Comparison of ENCODE assay signal across 1 fruit fly cellular context in the genomic region with DNA sequence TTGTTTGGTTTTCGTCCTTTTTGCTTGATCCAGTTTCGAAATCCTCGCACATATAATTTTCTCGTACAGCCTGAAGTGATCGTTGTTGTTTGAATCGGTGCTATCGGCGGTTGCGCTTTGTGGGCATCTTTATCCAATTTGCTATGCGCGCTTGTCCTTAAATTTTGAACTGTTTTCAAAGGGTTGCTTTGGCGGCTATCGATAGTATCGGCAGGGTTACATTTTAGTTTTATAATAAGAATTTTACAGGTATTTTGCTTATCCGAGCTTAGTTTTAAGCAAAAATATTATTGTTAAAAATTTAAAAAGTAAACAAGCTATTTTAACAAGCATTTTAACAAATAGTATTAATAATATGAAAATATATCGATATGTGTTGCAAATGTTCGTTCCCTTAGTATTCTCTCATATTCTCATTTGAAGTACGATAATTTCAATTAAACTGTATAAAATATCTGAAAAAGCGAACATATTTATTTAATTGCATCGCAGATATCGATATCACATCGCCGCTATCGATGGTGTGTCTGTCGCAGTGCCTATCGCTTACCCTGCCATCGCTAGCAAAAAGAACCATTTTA.
TF ChIP-seq lines count a peak whose summit lies in the region.

A gene (minus strand): TSS at position 197 of the 581 bp plus-strand sequence.
A gene (plus strand): TSS at position 528 of the 581 bp plus-strand sequence.

TF ChIP-seq in whole organism, embryonic, 481 proteins besides CTCF, POLR2A, EP300 and RAD21 (continued from another document):
- TF ChIP-seq CG12391 (tag; optimal IDR thresholded peaks at IDR 0.05; lab: Kevin White, UChicago) = peak; percentile 76
- TF ChIP-seq ems (GFP tag; optimal IDR thresholded peaks at IDR 0.05; lab: Kevin White, UChicago) = no peak
- TF ChIP-seq sisA (GFP tag; IDR thresholded peaks at IDR 0.05; lab: Robert Waterston, UW) = no peak
- TF ChIP-seq CG4617 (GFP tag; optimal IDR thresholded peaks at IDR 0.05; lab: Kevin White, UChicago; ENCODE audit: borderline replicate concordance) = no peak
- no peak for TF ChIP-seq Hand (GFP tag; optimal IDR thresholded peaks at IDR 0.05; lab: Kevin White, UChicago)
- TF ChIP-seq CG34376 (GFP tag; optimal IDR thresholded peaks at IDR 0.05; lab: Kevin White, UChicago) = peak; percentile 5
- no peak for TF ChIP-seq nau (GFP tag; optimal IDR thresholded peaks at IDR 0.05; lab: Kevin White, UChicago)
- TF ChIP-seq CG8388 (GFP tag; optimal IDR thresholded peaks at IDR 0.05; lab: Kevin White, UChicago) = peak; percentile 28
- no peak for TF ChIP-seq CG31388 (GFP tag; optimal IDR thresholded peaks at IDR 0.05; lab: Kevin White, UChicago)
- no peak for TF ChIP-seq ttk (GFP tag; IDR thresholded peaks at IDR 0.05; lab: Robert Waterston, UW)
- TF ChIP-seq Tbp (GFP tag; optimal IDR thresholded peaks at IDR 0.05; lab: Kevin White, UChicago) = no peak
- TF ChIP-seq Hmx (GFP tag; optimal IDR thresholded peaks at IDR 0.05; lab: Kevin White, UChicago) = no peak
- TF ChIP-seq CG3281 (GFP tag; optimal IDR thresholded peaks at IDR 0.05; lab: Kevin White, UChicago) = peak; percentile 29
- peak; percentile 56 for TF ChIP-seq CG42726 (GFP tag; IDR thresholded peaks at IDR 0.05; lab: Robert Waterston, UW; ENCODE audit: partially characterized antibody)
- TF ChIP-seq chm (GFP tag; IDR thresholded peaks at IDR 0.05; lab: Robert Waterston, UW) = no peak
- peak; percentile 17 for TF ChIP-seq CG18764 (GFP tag; optimal IDR thresholded peaks at IDR 0.05; lab: Kevin White, UChicago)
- TF ChIP-seq BtbVII (GFP tag; optimal IDR thresholded peaks at IDR 0.05; lab: Kevin White, UChicago) = no peak
- TF ChIP-seq tin (GFP tag; optimal IDR thresholded peaks at IDR 0.05; lab: Kevin White, UChicago) = peak; percentile 55
- no peak for TF ChIP-seq wdn (GFP tag; IDR thresholded peaks at IDR 0.05; lab: Robert Waterston, UW)
- no peak for TF ChIP-seq D (optimal IDR thresholded peaks at IDR 0.05; lab: Kevin White, UChicago)
- TF ChIP-seq D (GFP tag; optimal IDR thresholded peaks at IDR 0.05; lab: Kevin White, UChicago) = no peak
- TF ChIP-seq salm (tag; optimal IDR thresholded peaks at IDR 0.05; lab: Kevin White, UChicago) = peak; percentile 13
- TF ChIP-seq run (tag; optimal IDR thresholded peaks at IDR 0.05; lab: Kevin White, UChicago) = no peak
- no peak for TF ChIP-seq scrt (GFP tag; optimal IDR thresholded peaks at IDR 0.05; lab: Kevin White, UChicago)
- no peak; the same call in 1 of the 2 replicates for TF ChIP-seq CG31441 (GFP tag; IDR thresholded peaks at IDR 0.05; lab: Robert Waterston, UW)
- TF ChIP-seq CG11504 (tag; optimal IDR thresholded peaks at IDR 0.05; lab: Kevin White, UChicago) = no peak
- TF ChIP-seq CG4360 (GFP tag; IDR thresholded peaks at IDR 0.05; lab: Robert Waterston, UW) = no peak
- TF ChIP-seq chif (GFP tag; optimal IDR thresholded peaks at IDR 0.05; lab: Kevin White, UChicago) = peak in 1 of 2 experiments; percentile 15
